Fruit fly (Drosophila melanogaster) whole organism, embryonic: ENCODE measurements around the gene CG15725.

ENCODE experiments used
- ATbp ChIP-seq: fragments of 200-800 bp; sonication (Bioruptor generic); optimal IDR thresholded peaks from 2 replicates; lab custom pipeline; 2017; ENCODE audit warnings: missing biosample characterization, mild to moderate bottlenecking, missing genetic modification characterization, missing genetic modification reagents
- CG10209 ChIP-seq: fragments of 200-800 bp; sonication (Bioruptor generic); optimal IDR thresholded peaks from 3 replicates; lab custom pipeline; 2017; ENCODE audit warnings: missing biosample characterization, mild to moderate bottlenecking, missing genetic modification characterization, missing genetic modification reagents
- CG1024 ChIP-seq: fragments of 200-800 bp; sonication (Bioruptor generic); IDR thresholded peaks from 2 replicates; pipeline ENCODE4 v1.3.6; 2022; ENCODE audit warnings: missing biosample characterization, missing genetic modification characterization
- CG10267 ChIP-seq: fragments of 200-800 bp; sonication (Bioruptor generic); optimal IDR thresholded peaks from 2 replicates; lab custom pipeline; 2018; ENCODE audit warnings: missing biosample characterization, mild to moderate bottlenecking, missing genetic modification characterization, moderate library complexity
- CG10321 ChIP-seq: fragments of 200-800 bp; sonication (Bioruptor generic); IDR thresholded peaks from 2 replicates; pipeline ENCODE4 v1.3.6; 2022; ENCODE audit warnings: missing biosample characterization, missing genetic modification characterization
- CG10959 ChIP-seq: fragments of 200-800 bp; sonication (Bioruptor generic); IDR thresholded peaks from 2 replicates; pipeline ENCODE4 v1.3.6; 2022; ENCODE audit warnings: missing biosample characterization, missing genetic modification characterization
- CG11696 ChIP-seq: fragments of 200-800 bp; sonication (Bioruptor generic); IDR thresholded peaks from 2 replicates; pipeline ENCODE4 v1.3.6; 2022; ENCODE audit warnings: missing biosample characterization, missing genetic modification characterization
- CG12104 ChIP-seq: fragments of 200-800 bp; sonication (Bioruptor generic); optimal IDR thresholded peaks from 3 replicates; lab custom pipeline; 2016; ENCODE audit warnings: missing biosample characterization, missing genetic modification characterization
- CG12299 ChIP-seq: fragments of 200-800 bp; sonication (Bioruptor generic); optimal IDR thresholded peaks from 2 replicates; lab custom pipeline; 2018; ENCODE audit warnings: missing biosample characterization, mild to moderate bottlenecking, missing genetic modification characterization
- CG12659 ChIP-seq: fragments of 200-800 bp; sonication (Bioruptor generic); optimal IDR thresholded peaks from 3 replicates; lab custom pipeline; 2017; ENCODE audit warnings: mild to moderate bottlenecking, missing biosample characterization, missing genetic modification reagents, missing genetic modification characterization
- CG15601 ChIP-seq: fragments of 200-800 bp; sonication (Bioruptor generic); optimal IDR thresholded peaks from 3 replicates; lab custom pipeline; 2019; ENCODE audit warnings: missing biosample characterization, mild to moderate bottlenecking, missing genetic modification characterization, moderate library complexity
- CG15696 ChIP-seq: fragments of 200-800 bp; sonication (Bioruptor generic); optimal IDR thresholded peaks from 2 replicates; lab custom pipeline; 2019; ENCODE audit warnings: missing biosample characterization, mild to moderate bottlenecking, missing genetic modification characterization, moderate library complexity
- CG2889 ChIP-seq: fragments of 200-800 bp; sonication (Bioruptor generic); IDR thresholded peaks from 3 replicates; pipeline ENCODE4 v1.3.6; 2022; ENCODE audit warnings: missing biosample characterization, missing genetic modification characterization
- CG30403 ChIP-seq: fragments of 200-800 bp; sonication (Bioruptor generic); optimal IDR thresholded peaks from 3 replicates; lab custom pipeline; 2016; ENCODE audit warnings: missing biosample characterization, missing genetic modification characterization
- CG3838 ChIP-seq: fragments of 200-800 bp; sonication (Bioruptor generic); optimal IDR thresholded peaks from 3 replicates; lab custom pipeline; 2016; ENCODE audit warnings: missing biosample characterization, missing genetic modification characterization
- CG43689 ChIP-seq: fragments of 200-800 bp; sonication (Bioruptor generic); IDR thresholded peaks from 2 replicates; pipeline ENCODE4 v1.3.6; 2022; ENCODE audit warnings: missing biosample characterization, missing genetic modification characterization
- CG4854 ChIP-seq: fragments of 200-800 bp; sonication (Bioruptor generic); optimal IDR thresholded peaks from 2 replicates; lab custom pipeline; 2016; ENCODE audit warnings: missing biosample characterization, missing genetic modification characterization, inconsistent platforms
- CG6791 ChIP-seq: fragments of 200-800 bp; sonication (Bioruptor generic); IDR thresholded peaks from 3 replicates; pipeline ENCODE4 v1.3.6; 2022; ENCODE audit warnings: missing biosample characterization, missing genetic modification characterization; ENCODE audit not compliant: partially characterized antibody
- CG8089 ChIP-seq: fragments of 200-800 bp; sonication (Bioruptor generic); optimal IDR thresholded peaks from 3 replicates; lab custom pipeline; 2016; ENCODE audit warnings: missing biosample characterization, missing genetic modification characterization
- CG8944 ChIP-seq: fragments of 200-800 bp; sonication (Bioruptor generic); optimal IDR thresholded peaks from 3 replicates; lab custom pipeline; 2016; ENCODE audit warnings: missing biosample characterization, missing genetic modification characterization
- CG9727 ChIP-seq: fragments of 200-800 bp; sonication (Bioruptor generic); optimal IDR thresholded peaks from 3 replicates; lab custom pipeline; 2017; ENCODE audit warnings: missing biosample characterization, mild to moderate bottlenecking, missing genetic modification characterization
- Dad ChIP-seq: fragments of 200-800 bp; sonication (Bioruptor generic); optimal IDR thresholded peaks from 3 replicates; lab custom pipeline; 2016; ENCODE audit warnings: missing biosample characterization, missing genetic modification characterization
- Dip3 ChIP-seq: fragments of 200-800 bp; sonication (Bioruptor generic); optimal IDR thresholded peaks from 3 replicates; lab custom pipeline; 2016; ENCODE audit warnings: missing biosample characterization, missing genetic modification characterization
- E2f1 ChIP-seq: fragments of 200-800 bp; sonication (Bioruptor generic); IDR thresholded peaks from 2 replicates; pipeline ENCODE4 v1.3.6; 2022; ENCODE audit warnings: missing biosample characterization, missing genetic modification characterization
- Ets97D ChIP-seq: fragments of 200-800 bp; sonication (Bioruptor generic); optimal IDR thresholded peaks from 3 replicates; lab custom pipeline; 2016; ENCODE audit warnings: missing biosample characterization, missing genetic modification characterization
- Fer3 ChIP-seq: fragments of 200-800 bp; sonication (Bioruptor generic); optimal IDR thresholded peaks from 2 replicates; lab custom pipeline; 2018; ENCODE audit warnings: missing biosample characterization, mild to moderate bottlenecking, missing genetic modification characterization, moderate library complexity
- GATAe ChIP-seq: fragments of 200-800 bp; sonication (Bioruptor generic); conservative IDR thresholded peaks from 2 replicates; pipeline ENCODE4 v1.3.6; 2022; ENCODE audit warnings: missing biosample characterization, missing genetic modification characterization
- HHEX ChIP-seq: fragments of 200-800 bp; sonication (Bioruptor generic); optimal IDR thresholded peaks from 3 replicates; lab custom pipeline; 2017; ENCODE audit warnings: missing biosample characterization, mild to moderate bottlenecking, missing genetic modification characterization, missing genetic modification reagents
- HLH54F ChIP-seq: fragments of 200-800 bp; sonication (Bioruptor generic); optimal IDR thresholded peaks from 3 replicates; lab custom pipeline; 2016; ENCODE audit warnings: missing biosample characterization, missing genetic modification characterization
- Nf-YC ChIP-seq: fragments of 200-800 bp; optimal IDR thresholded peaks from 3 replicates; lab custom pipeline; 2019; ENCODE audit warnings: missing biosample characterization, mild to moderate bottlenecking, missing genetic modification characterization, moderate library complexity
- Oli ChIP-seq: fragments of 200-800 bp; sonication (Bioruptor generic); optimal IDR thresholded peaks from 2 replicates; lab custom pipeline; 2018; ENCODE audit warnings: missing biosample characterization, mild to moderate bottlenecking, missing genetic modification characterization, moderate library complexity
- PHDP ChIP-seq: fragments of 200-800 bp; sonication (Bioruptor generic); optimal IDR thresholded peaks from 3 replicates; lab custom pipeline; 2018; ENCODE audit warnings: missing biosample characterization, mild to moderate bottlenecking, missing genetic modification characterization, moderate library complexity
- Rfx ChIP-seq: fragments of 200-800 bp; sonication (Bioruptor generic); IDR thresholded peaks from 2 replicates; pipeline ENCODE4 v1.3.6; 2022; ENCODE audit warnings: missing biosample characterization, missing genetic modification characterization
- bbx ChIP-seq: fragments of 200-800 bp; sonication (Bioruptor generic); IDR thresholded peaks from 2 replicates; pipeline ENCODE4 v1.3.6; 2022; ENCODE audit warnings: missing biosample characterization, missing genetic modification characterization; ENCODE audit not compliant: partially characterized antibody
- br ChIP-seq: fragments of >200 bp; optimal IDR thresholded peaks from 2 replicates; lab custom pipeline; 2017
- dm ChIP-seq: fragments of 200-800 bp; sonication (Bioruptor generic); optimal IDR thresholded peaks from 3 replicates; lab custom pipeline; 2016; ENCODE audit warnings: missing biosample characterization, missing genetic modification characterization
- dysf ChIP-seq: fragments of 200-800 bp; sonication (Bioruptor generic); IDR thresholded peaks from 3 replicates; pipeline ENCODE4 v1.3.6; 2022; ENCODE audit warnings: missing biosample characterization, missing genetic modification characterization
- en ChIP-seq: fragments of 200-800 bp; sonication (Bioruptor generic); optimal IDR thresholded peaks from 2 replicates; lab custom pipeline; 2016; ENCODE audit warnings: missing biosample characterization, missing genetic modification characterization
- fd64A ChIP-seq: fragments of 200-800 bp; sonication (Bioruptor generic); optimal IDR thresholded peaks from 3 replicates; lab custom pipeline; 2018; ENCODE audit warnings: missing biosample characterization, mild to moderate bottlenecking, missing genetic modification characterization
- ham ChIP-seq: fragments of 200-800 bp; sonication (Bioruptor generic); IDR thresholded peaks from 2 replicates; pipeline ENCODE4 v1.3.6; 2022; ENCODE audit warnings: missing biosample characterization, missing genetic modification characterization
- lola ChIP-seq, 3 experiments: fragments of >200 bp in 2 of 3; fragments of 200-800 bp in 1 of 3; sonication (Bioruptor generic) in 1 of 3; optimal IDR thresholded peaks; 2 replicates each; lab custom pipeline; 2017 to 2019; ENCODE audit warnings: missing biosample characterization in 3 of 3, missing genetic modification characterization in 3 of 3, mild to moderate bottlenecking in 1 of 3, moderate library complexity in 1 of 3
- repo ChIP-seq: fragments of 200-800 bp; sonication (Bioruptor generic); optimal IDR thresholded peaks from 2 replicates; lab custom pipeline; 2016; ENCODE audit warnings: missing biosample characterization, missing genetic modification characterization
- row ChIP-seq: fragments of 200-800 bp; sonication (Bioruptor generic); IDR thresholded peaks from 3 replicates; pipeline ENCODE4 v1.3.6; 2022; ENCODE audit warnings: missing biosample characterization, missing genetic modification characterization
- sob ChIP-seq: fragments of 200-800 bp; sonication (Bioruptor generic); IDR thresholded peaks from 2 replicates; pipeline ENCODE4 v1.3.6; 2022; ENCODE audit warnings: missing biosample characterization, missing genetic modification characterization
- tgo ChIP-seq: fragments of 200-800 bp; sonication (Bioruptor generic); IDR thresholded peaks from 3 replicates; pipeline ENCODE4 v1.3.6; 2022; ENCODE audit warnings: missing biosample characterization, missing genetic modification characterization
- tio ChIP-seq: fragments of 200-800 bp; sonication (Bioruptor generic); optimal IDR thresholded peaks from 2 replicates; lab custom pipeline; 2017; ENCODE audit warnings: missing biosample characterization, missing genetic modification characterization, inconsistent platforms
- toy ChIP-seq: fragments of 200-800 bp; sonication (Bioruptor generic); IDR thresholded peaks from 2 replicates; pipeline ENCODE4 v1.3.6; 2022; ENCODE audit warnings: missing biosample characterization, missing genetic modification characterization
- trh ChIP-seq: fragments of 200-800 bp; sonication (Bioruptor generic); optimal IDR thresholded peaks from 2 replicates; lab custom pipeline; 2016; ENCODE audit warnings: missing biosample characterization, missing genetic modification characterization
- twi ChIP-seq: fragments of 200-800 bp; optimal IDR thresholded peaks from 2 replicates; lab custom pipeline; 2019; ENCODE audit warnings: missing biosample characterization, mild to moderate bottlenecking, missing genetic modification characterization, moderate library complexity
- unc-4 ChIP-seq: fragments of 200-800 bp; sonication (Bioruptor generic); IDR thresholded peaks from 2 replicates; pipeline ENCODE4 v1.3.6; 2022; ENCODE audit warnings: missing biosample characterization, missing genetic modification characterization; ENCODE audit not compliant: partially characterized antibody
- usp ChIP-seq: fragments of >200 bp; optimal IDR thresholded peaks from 2 replicates; lab custom pipeline; 2017; ENCODE audit warnings: missing biosample characterization, missing genetic modification characterization

The CG15725 gene

DNA sequence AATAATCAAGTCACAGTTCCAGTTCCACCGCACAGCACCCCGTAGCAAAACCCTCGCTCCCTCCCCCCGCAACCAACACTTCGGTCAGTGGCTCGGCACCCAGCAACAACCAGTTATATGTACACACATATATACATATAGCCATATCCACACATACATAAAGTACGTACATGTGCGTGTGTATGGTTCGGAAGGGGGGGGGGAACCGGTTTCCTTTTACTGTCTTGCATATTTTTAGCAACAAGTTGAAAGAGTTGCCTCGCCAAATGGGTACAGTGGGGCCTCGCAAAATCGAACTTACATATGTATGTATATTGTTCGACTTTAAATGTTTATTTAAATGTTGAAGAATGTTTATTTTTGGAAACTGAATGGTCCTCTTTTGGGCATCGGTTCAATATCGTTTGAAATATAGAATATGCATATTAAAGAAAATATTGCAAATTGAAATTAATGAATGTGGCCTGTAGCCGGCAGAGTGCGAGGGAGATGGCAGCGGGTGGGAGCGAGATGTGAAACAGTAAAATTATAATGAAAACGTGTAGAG lies 49.4 kb downstream of the CG15725 start (continued):
- TF ChIP-seq trh = no peak
- TF ChIP-seq en (GFP tag; lab: Kevin White, UChicago) = no peak
- TF ChIP-seq CG9727 = peak; percentile 72
- TF ChIP-seq CG10209 (GFP tag; lab: Kevin White, UChicago) = peak; percentile 60
- TF ChIP-seq HLH54F (GFP tag; lab: Kevin White, UChicago) = peak; percentile 78
- no peak for TF ChIP-seq dm
- TF ChIP-seq row = peak; percentile 90
- peak; percentile 69; the same call in 1 of the 3 replicates for TF ChIP-seq CG2889
- TF ChIP-seq Fer3 = peak; percentile 83
- peak; percentile 52 for TF ChIP-seq Nf-YC (tag; lab: Kevin White, UChicago)
- no peak for TF ChIP-seq bbx (GFP tag; lab: Robert Waterston, UW)
- TF ChIP-seq toy = no peak
- peak; percentile 22 for TF ChIP-seq tio
- no peak for TF ChIP-seq CG3838 (GFP tag; lab: Kevin White, UChicago)
- TF ChIP-seq Dad (GFP tag; lab: Kevin White, UChicago) = peak; percentile 26
- peak; percentile 49 for TF ChIP-seq Ets97D (GFP tag; lab: Kevin White, UChicago)
- TF ChIP-seq PHDP (tag; lab: Kevin White, UChicago) = peak; percentile 78
- peak; percentile 55 for TF ChIP-seq CG11696 (GFP tag; lab: Robert Waterston, UW)
- peak in 1 of 3 experiments; percentile 14 for TF ChIP-seq lola (GFP tag; optimal IDR thresholded peaks at IDR 0.05; lab: Kevin White, UChicago)
- TF ChIP-seq CG15696 (tag; lab: Kevin White, UChicago) = peak; percentile 43
- TF ChIP-seq CG10267 (tag; lab: Kevin White, UChicago) = peak; percentile 21
- TF ChIP-seq unc-4 (GFP tag; lab: Robert Waterston, UW) = no peak
- no peak for TF ChIP-seq CG8089 (GFP tag; lab: Kevin White, UChicago)
- TF ChIP-seq CG12104 (GFP tag; lab: Kevin White, UChicago) = no peak
- TF ChIP-seq CG43689 (GFP tag; lab: Robert Waterston, UW) = no peak
- no peak for TF ChIP-seq CG1024 (GFP tag; lab: Robert Waterston, UW)
- TF ChIP-seq twi (tag; lab: Kevin White, UChicago) = no peak
- TF ChIP-seq HHEX = peak; percentile 75
- TF ChIP-seq CG6791 (GFP tag; lab: Robert Waterston, UW) = no peak
- TF ChIP-seq dysf (GFP tag; lab: Robert Waterston, UW) = peak; percentile 89
- TF ChIP-seq CG12299 = peak; percentile 57
- peak; percentile 81 for TF ChIP-seq tgo (GFP tag; lab: Robert Waterston, UW)
- TF ChIP-seq GATAe (GFP tag; lab: Robert Waterston, UW) = peak; percentile 63; the same call in 1 of the 2 replicates
- peak; percentile 47; the same call in 1 of the 2 replicates for TF ChIP-seq CG10321 (GFP tag; lab: Robert Waterston, UW)
- TF ChIP-seq Dip3 (GFP tag; lab: Kevin White, UChicago) = peak; percentile 82
- peak; percentile 64 for TF ChIP-seq Oli (tag; lab: Kevin White, UChicago)
- peak; percentile 84 for TF ChIP-seq sob
- peak; percentile 22 for TF ChIP-seq ATbp (GFP tag; lab: Kevin White, UChicago)
- no peak for TF ChIP-seq usp (GFP tag; lab: Kevin White, UChicago)
- TF ChIP-seq ham (GFP tag; lab: Robert Waterston, UW) = no peak
- no peak for TF ChIP-seq CG15601 (tag; lab: Kevin White, UChicago)
- no peak for TF ChIP-seq br
- peak; percentile 77 for TF ChIP-seq CG12659
- TF ChIP-seq CG4854 = peak; percentile 32
- no peak for TF ChIP-seq CG10959 (GFP tag; lab: Robert Waterston, UW)
- peak; percentile 61 for TF ChIP-seq E2f1 (GFP tag; lab: Robert Waterston, UW)
- TF ChIP-seq Rfx (GFP tag; lab: Robert Waterston, UW) = peak; percentile 93
- no peak for TF ChIP-seq CG8944 (GFP tag; lab: Kevin White, UChicago)
- TF ChIP-seq repo (GFP tag; lab: Kevin White, UChicago) = peak; percentile 35
- no peak for TF ChIP-seq fd64A
- TF ChIP-seq CG30403 (GFP tag; lab: Kevin White, UChicago) = peak; percentile 69
